Fruit fly (Drosophila melanogaster) whole organism, wandering third instar larva: ENCODE data around the gene CG12003.

ENCODE experiments used
- Abd-B ChIP-seq: fragments of >200 bp; optimal IDR thresholded peaks from 2 replicates; lab custom pipeline; 2017; ENCODE audit warnings: missing biosample characterization, missing genetic modification characterization
- CrebA ChIP-seq: fragments of 200-800 bp; sonication (Bioruptor generic); optimal IDR thresholded peaks from 2 replicates; lab custom pipeline; 2016; ENCODE audit warnings: missing biosample characterization, mild to moderate bottlenecking, missing genetic modification characterization, borderline replicate concordance
- Hr78 ChIP-seq: fragments of >200 bp; optimal IDR thresholded peaks from 2 replicates; lab custom pipeline; 2017; ENCODE audit warnings: missing biosample characterization, missing genetic modification characterization
- Jra ChIP-seq: sonication (Bioruptor generic); optimal IDR thresholded peaks from 2 replicates; lab custom pipeline; 2016; ENCODE audit warnings: missing biosample characterization, missing genetic modification characterization
- OdsH ChIP-seq: fragments of 200-800 bp; sonication (Bioruptor generic); optimal IDR thresholded peaks from 2 replicates; lab custom pipeline; 2016; ENCODE audit warnings: missing biosample characterization, mild to moderate bottlenecking, missing genetic modification characterization
- Rel ChIP-seq, 2 experiments: fragments of 200-800 bp; sonication (Bioruptor generic) in 1 of 2; optimal IDR thresholded peaks; 2 replicates in 1 of 2; 3 replicates in 1 of 2; lab custom pipeline; 2016 to 2019; ENCODE audit warnings: mild to moderate bottlenecking in 2 of 2, missing biosample characterization in 2 of 2, missing genetic modification characterization in 2 of 2, moderate library complexity in 1 of 2
- Vsx2 ChIP-seq: fragments of 200-300, 225-300 bp; sonication (Bioruptor generic); optimal IDR thresholded peaks from 2 replicates; lab custom pipeline; 2018; ENCODE audit warnings: missing biosample characterization, missing genetic modification characterization; ENCODE audit not compliant: partially characterized antibody
- brk ChIP-seq: fragments of 200-800 bp; sonication (Bioruptor generic); optimal IDR thresholded peaks from 2 replicates; lab custom pipeline; 2016; ENCODE audit warnings: missing biosample characterization, mild to moderate bottlenecking, missing genetic modification characterization
- dl ChIP-seq, 2 experiments: fragments of 175-275, 200-275 bp in 1 of 2; fragments of 200-275 bp in 1 of 2; sonication (Bioruptor generic); optimal IDR thresholded peaks; lab custom pipeline; 2018; ENCODE audit warnings: mild to moderate bottlenecking in 2 of 2, missing biosample characterization in 2 of 2, missing genetic modification characterization in 2 of 2, moderate library complexity in 2 of 2; ENCODE audit not compliant: partially characterized antibody in 2 of 2, insufficient read depth in 1 of 2
- fru ChIP-seq: fragments of 200-800 bp; sonication (Bioruptor generic); optimal IDR thresholded peaks from 3 replicates; lab custom pipeline; 2016; ENCODE audit warnings: missing biosample characterization, mild to moderate bottlenecking, missing genetic modification characterization
- h ChIP-seq: fragments of 200-800 bp; sonication (Bioruptor generic); optimal IDR thresholded peaks from 3 replicates; lab custom pipeline; 2016; ENCODE audit warnings: missing biosample characterization, mild to moderate bottlenecking, missing genetic modification characterization
- lola ChIP-seq: fragments of >200 bp; optimal IDR thresholded peaks from 2 replicates; lab custom pipeline; 2017; ENCODE audit warnings: missing biosample characterization, missing genetic modification characterization
- psq ChIP-seq: fragments of 200-800 bp; sonication (Bioruptor generic); optimal IDR thresholded peaks from 3 replicates; lab custom pipeline; 2017; ENCODE audit warnings: missing biosample characterization, mild to moderate bottlenecking, missing genetic modification characterization, moderate library complexity
- rgr ChIP-seq: fragments of 200-800 bp; sonication (Bioruptor generic); optimal IDR thresholded peaks from 3 replicates; lab custom pipeline; 2016; ENCODE audit warnings: missing biosample characterization, mild to moderate bottlenecking, missing genetic modification characterization
- tai ChIP-seq: sonication (Bioruptor generic); optimal IDR thresholded peaks from 2 replicates; lab custom pipeline; 2016; ENCODE audit warnings: missing biosample characterization, missing genetic modification characterization

The CG12003 gene

DNA sequence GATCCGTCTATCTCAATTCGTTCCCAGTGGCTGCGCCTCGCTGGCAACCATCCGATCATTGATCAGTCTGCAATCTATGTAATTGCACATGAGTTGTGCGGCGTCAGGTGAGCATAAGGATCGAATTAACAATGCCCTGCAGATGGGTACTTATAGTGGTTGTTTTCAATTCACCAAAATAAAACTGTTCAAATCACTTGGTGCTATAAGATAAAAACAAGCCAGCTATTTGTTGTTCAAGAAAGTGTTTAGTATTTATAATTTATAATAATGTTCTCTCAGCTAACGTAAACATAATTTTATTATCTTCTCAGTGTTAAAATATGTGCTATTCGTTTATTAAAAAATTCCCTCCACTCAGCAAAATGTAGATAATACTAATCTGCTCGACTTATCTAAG is 50.5 kb downstream of the CG12003 start, which contains the start of gene CG12105:
Gene CG12105 (minus strand): TSS at position 101 of the 400 bp plus-strand sequence.
- TF ChIP-seq lola (GFP tag; lab: Kevin White, UChicago), result no peak
- TF ChIP-seq rgr, result no peak
- no peak for TF ChIP-seq OdsH (GFP tag; lab: Kevin White, UChicago)
- TF ChIP-seq Vsx2 (GFP tag; lab: Kevin White, UChicago), result no peak
- no peak for TF ChIP-seq fru (GFP tag; lab: Kevin White, UChicago)
- no peak for TF ChIP-seq tai (GFP tag; lab: Kevin White, UChicago)
- no peak for TF ChIP-seq Rel (GFP tag; optimal IDR thresholded peaks at IDR 0.05; lab: Kevin White, UChicago)
- no peak for TF ChIP-seq Rel (tag; optimal IDR thresholded peaks at IDR 0.05; lab: Kevin White, UChicago)
- no peak for TF ChIP-seq brk (GFP tag; lab: Kevin White, UChicago)
- no peak for TF ChIP-seq Abd-B
- TF ChIP-seq CrebA (GFP tag; lab: Kevin White, UChicago), result no peak
- TF ChIP-seq dl (GFP tag; optimal IDR thresholded peaks at IDR 0.05; lab: Kevin White, UChicago; ENCODE audit: insufficient read depth in 1 of 2, partially characterized antibody in 2 of 2), result no peak
- no peak for TF ChIP-seq Jra (GFP tag; lab: Kevin White, UChicago)
- TF ChIP-seq psq (GFP tag; lab: Kevin White, UChicago), result no peak
- no peak for TF ChIP-seq h (GFP tag; lab: Kevin White, UChicago)
- no peak for TF ChIP-seq Hr78 (GFP tag; lab: Kevin White, UChicago)
